Worm (Caenorhabditis elegans) whole organism, L1 larva: ENCODE results near the gene mob-4.

Source experiments
- F16B12.6 ChIP-seq: fragments of 150-350 bp; optimal IDR thresholded peaks from 2 replicates; lab custom pipeline; 2014; ENCODE audit warnings: missing biosample characterization, missing genetic modification characterization
- egl-27 ChIP-seq, 2 experiments: fragments of 150-350 bp in 1 of 2; sonication (generic microtip); optimal IDR thresholded peaks; 3 replicates each; lab custom pipeline; 2017 to 2018; ENCODE audit warnings: missing biosample characterization in 2 of 2, missing genetic modification characterization in 2 of 2, missing genetic modification reagents in 2 of 2
- fos-1 ChIP-seq: fragments of 150-350 bp; optimal IDR thresholded peaks from 2 replicates; lab custom pipeline; 2014; ENCODE audit warnings: missing biosample characterization, missing genetic modification characterization
- isw-1 ChIP-seq: fragments of 200-800 bp; sonication (Bioruptor generic); IDR thresholded peaks from 2 replicates; pipeline ENCODE4 v1.3.6; 2022; ENCODE audit warnings: missing genetic modification characterization, missing compliant biosample characterization
- lsy-2 ChIP-seq, 2 experiments: fragments of 150-350 bp; optimal IDR thresholded peaks; 2 replicates each; lab custom pipeline; 2014; ENCODE audit warnings: missing biosample characterization in 2 of 2, missing genetic modification characterization in 2 of 2
- mab-9 ChIP-seq: fragments of 200-800 bp; sonication (Bioruptor generic); IDR thresholded peaks from 2 replicates; pipeline ENCODE4 v1.3.6; 2022; ENCODE audit warnings: missing genetic modification reagents, missing genetic modification characterization, missing compliant biosample characterization
- mdl-1 ChIP-seq, 2 experiments: fragments of 150-350 bp; optimal IDR thresholded peaks; 2 replicates each; lab custom pipeline; 2014 to 2017; ENCODE audit warnings: missing biosample characterization in 2 of 2, missing genetic modification characterization in 2 of 2, inconsistent platforms in 1 of 2
- mep-1 ChIP-seq: fragments of 150-350 bp; optimal IDR thresholded peaks from 2 replicates; lab custom pipeline; 2014; ENCODE audit warnings: missing biosample characterization, missing genetic modification characterization
- nhr-11 ChIP-seq: fragments of 150-350 bp; optimal IDR thresholded peaks from 2 replicates; lab custom pipeline; 2014; ENCODE audit warnings: missing biosample characterization, missing genetic modification characterization
- nhr-28 ChIP-seq: fragments of 150-350 bp; optimal IDR thresholded peaks from 2 replicates; lab custom pipeline; 2014; ENCODE audit warnings: missing biosample characterization, missing genetic modification characterization
- nhr-47 ChIP-seq: sonication (generic microtip); optimal IDR thresholded peaks from 2 replicates; lab custom pipeline; 2016; ENCODE audit warnings: mild to moderate bottlenecking, missing genetic modification characterization, moderate library complexity, missing compliant biosample characterization
- tlp-1 ChIP-seq: fragments of 150-350 bp; optimal IDR thresholded peaks from 2 replicates; lab custom pipeline; 2014; ENCODE audit warnings: missing biosample characterization, missing genetic modification characterization

DNA sequence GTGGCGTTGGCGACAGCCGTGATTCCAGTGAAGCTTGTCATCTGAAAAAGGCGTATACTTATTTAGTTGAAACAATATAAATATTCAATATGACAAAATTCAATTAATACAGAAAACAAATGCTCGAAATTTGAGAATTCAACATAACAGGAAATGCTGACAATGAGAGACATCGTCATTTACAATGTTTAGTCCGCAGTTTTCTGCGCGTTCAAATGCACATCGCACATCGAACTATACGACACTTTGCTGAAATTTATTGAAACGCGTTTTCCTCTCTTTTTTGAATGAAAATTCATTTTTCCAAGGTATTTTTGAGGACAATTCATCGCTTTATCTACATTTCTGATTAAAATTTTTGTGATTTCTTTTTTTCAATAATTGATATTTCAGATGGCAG is 19.2 kb downstream of the mob-4 start, which contains the start of the genes pbs-6 and cids-1:
- TF ChIP-seq nhr-47 (tag; lab: Kevin White, UChicago) (peak; percentile 0), lsy-2 (tag; optimal IDR thresholded peaks at IDR 0.05; lab: Kevin White, UChicago) (peak; percentile 22 to 64), mab-9 (GFP tag; lab: Robert Waterston, UW) (no peak), fos-1 (tag; lab: Kevin White, UChicago) (no peak), F16B12.6 (peak; percentile 85), tlp-1 (tag; lab: Kevin White, UChicago) (no peak), mep-1 (tag; lab: Kevin White, UChicago) (no peak), egl-27 (tag; optimal IDR thresholded peaks at IDR 0.05; lab: Kevin White, UChicago) (no peak), mdl-1 (tag; optimal IDR thresholded peaks at IDR 0.05; lab: Kevin White, UChicago) (no peak), nhr-28 (tag; lab: Kevin White, UChicago) (no peak), nhr-11 (tag; lab: Kevin White, UChicago) (no peak), isw-1 (no peak)
